Fruit fly (Drosophila melanogaster): ENCODE results near the gene sev.
"Not testable (repeated sequence)": the region's sequence is repeated elsewhere in the genome, so short reads cannot be mapped to it uniquely, and the experiment has no call there.

Gene sev

dm6 chrX:11086250-11086649 lies at the start of gene sev:
Gene sev (minus strand): TSS chrX:11086299.
- TF ChIP-seq CG8478 (optimal IDR thresholded peaks at IDR 0.05) (no peak), CTCF (optimal IDR thresholded peaks at IDR 0.05) (no peak)

DNA sequence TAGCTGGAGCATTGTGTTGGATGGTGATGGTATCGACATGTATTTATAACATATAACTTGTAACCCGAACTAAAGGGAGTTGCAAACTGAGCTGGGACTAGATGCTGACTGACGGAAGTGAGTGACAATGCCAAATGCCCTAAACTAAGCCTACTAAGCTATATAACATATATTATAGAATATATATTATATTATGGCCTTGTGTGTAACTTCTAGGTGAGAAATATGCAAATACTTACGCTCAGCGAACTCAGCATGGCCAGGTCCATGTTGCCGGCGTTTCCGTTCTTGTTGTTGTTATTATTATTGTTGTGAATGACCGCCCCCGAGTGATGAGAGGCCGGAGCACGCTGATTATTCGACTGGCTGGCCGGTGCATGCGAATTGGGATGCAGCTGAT lies 46.2 kb upstream of the sev start, which contains the start of gene CG44385:
Gene CG44385 (minus strand): TSS at position 101 of the 400 bp plus-strand sequence.
- TF ChIP-seq CG8478 (optimal IDR thresholded peaks at IDR 0.05) = no peak
- TF ChIP-seq CTCF (optimal IDR thresholded peaks at IDR 0.05) = no peak

DNA sequence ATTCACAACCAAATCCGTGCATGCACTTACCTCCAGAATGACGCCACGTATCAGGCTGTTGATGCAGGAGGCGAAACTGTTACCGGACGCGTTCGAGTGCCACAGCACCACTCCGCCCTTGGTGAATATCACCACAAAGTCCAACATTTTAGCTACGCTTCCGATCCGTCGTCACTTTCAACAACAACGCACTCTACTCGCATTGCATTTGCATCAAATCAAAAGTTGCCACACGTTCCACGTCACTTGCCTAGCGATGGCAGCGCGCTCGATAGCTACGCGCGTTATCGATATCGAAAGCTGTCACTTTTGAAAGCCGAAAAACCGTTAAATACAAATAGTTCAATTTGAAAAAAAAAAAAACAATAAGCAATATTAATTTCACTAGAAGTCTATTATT lies 42.7 kb upstream of the sev start, which contains the start of gene SrpRalpha:
Gene SrpRalpha (minus strand): TSS at position 260 of the 400 bp plus-strand sequence.
- TF ChIP-seq CG8478 (optimal IDR thresholded peaks at IDR 0.05) = no peak
- TF ChIP-seq CTCF (optimal IDR thresholded peaks at IDR 0.05) = no peak

- TF ChIP-seq CG8478 (optimal IDR thresholded peaks at IDR 0.05) (no peak), CTCF (optimal IDR thresholded peaks at IDR 0.05) (no peak)
These were observed 38.8 kb upstream of the sev start, which contains the start of gene Rpt3 for dm6 chrX:11124749-11125508. Gene Rpt3 (plus strand): TSS chrX:11125101.

DNA sequence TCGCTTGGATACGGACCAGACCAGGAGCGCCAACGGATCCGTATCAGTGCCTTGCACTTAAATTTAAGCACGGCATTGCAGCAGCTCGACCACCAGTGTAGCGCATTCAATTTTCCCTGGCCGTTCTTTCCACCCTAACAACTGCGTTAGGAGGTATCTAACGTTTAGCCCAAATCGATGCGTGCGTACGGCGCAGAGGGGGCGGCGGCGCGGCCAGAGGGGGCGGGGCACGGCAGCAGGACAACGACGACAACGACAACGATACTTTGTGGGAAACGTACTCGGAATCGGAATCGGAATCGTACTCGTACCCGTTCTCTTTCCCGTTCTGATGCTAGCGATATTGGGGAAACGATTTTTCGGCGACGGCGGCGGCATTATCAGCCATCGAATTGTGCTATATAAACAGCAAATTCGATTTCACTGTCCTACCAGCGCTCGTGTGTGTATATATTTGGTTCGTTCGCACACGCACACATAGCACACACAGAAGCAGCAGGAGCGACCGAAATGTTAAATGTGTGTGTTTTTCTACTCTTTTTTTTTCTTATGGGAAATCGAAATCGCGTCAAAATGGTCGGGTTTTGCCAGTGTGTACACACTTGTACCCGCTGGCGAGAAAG lies 38.1 kb upstream of the sev start, which contains the start of gene CG11122:
Gene CG11122 (minus strand): TSS at position 601 of the 623 bp plus-strand sequence.
- TF ChIP-seq CTCF (optimal IDR thresholded peaks at IDR 0.05) (no peak), CG8478 (optimal IDR thresholded peaks at IDR 0.05) (no peak)

- TF ChIP-seq CTCF (optimal IDR thresholded peaks at IDR 0.05) (no peak), CG8478 (optimal IDR thresholded peaks at IDR 0.05) (no peak)
These were observed 37.5 kb upstream of the sev start for dm6 chrX:11123561-11123960.

- TF ChIP-seq CTCF (optimal IDR thresholded peaks at IDR 0.05) = no peak
- no peak for TF ChIP-seq CG8478 (optimal IDR thresholded peaks at IDR 0.05)
These were observed 23.6 kb upstream of the sev start for dm6 chrX:11109670-11110069.

- TF ChIP-seq CG8478 (optimal IDR thresholded peaks at IDR 0.05) (no peak), CTCF (optimal IDR thresholded peaks at IDR 0.05) (peak; percentile 40 to 49)
These were observed 22.8 kb upstream of the sev start for dm6 chrX:11108845-11109450.

dm6 chrX:11108148-11108844 lies 22.2 kb upstream of the sev start, which contains the start of gene Hsp60A:
Gene Hsp60A (plus strand): TSS chrX:11108482.
- TF ChIP-seq CG8478 (optimal IDR thresholded peaks at IDR 0.05) (no peak), CTCF (optimal IDR thresholded peaks at IDR 0.05) (no peak)

DNA sequence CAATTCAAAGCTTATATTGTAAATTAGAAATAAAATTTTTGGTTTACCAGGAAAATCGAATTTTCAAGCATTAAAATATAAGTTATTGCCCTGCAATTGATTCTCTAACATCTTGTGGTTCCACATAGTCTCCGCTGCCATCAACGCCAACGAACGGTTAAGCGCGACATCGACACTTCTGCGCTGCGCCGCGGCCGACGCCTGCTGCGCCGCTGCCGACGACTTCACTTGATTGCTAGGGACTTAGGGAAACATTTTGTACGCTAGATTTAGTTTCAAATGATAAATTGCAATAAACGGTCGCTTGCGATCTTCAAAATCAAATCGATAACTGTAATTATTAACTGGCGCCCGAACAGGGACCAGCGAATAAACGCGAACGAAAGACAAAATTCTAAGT lies 9.9 kb upstream of the sev start, which contains the start of gene CG42249:
Gene CG42249 (plus strand): TSS at position 301 of the 400 bp plus-strand sequence.
- not testable (repeated sequence) for TF ChIP-seq CTCF, CG8478 (optimal IDR thresholded peaks at IDR 0.05)

DNA sequence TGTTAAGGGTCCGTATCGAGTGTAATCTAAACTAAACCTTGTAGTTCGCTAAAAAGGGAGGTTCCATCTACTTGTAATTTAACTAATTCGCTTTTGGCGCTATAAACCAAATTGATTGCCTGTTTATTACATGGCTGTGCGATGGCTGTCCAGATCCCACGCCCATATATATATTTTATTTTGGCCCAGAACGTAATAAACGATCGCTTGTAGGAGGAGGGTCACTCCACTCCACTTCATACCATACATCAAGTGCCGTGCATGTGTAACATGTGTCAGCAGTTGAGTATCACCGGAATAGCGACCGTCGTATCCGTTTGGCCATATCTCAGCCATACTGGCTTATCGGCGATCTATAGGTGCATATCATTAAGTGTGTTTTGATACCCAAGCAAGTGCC lies 9.2 kb upstream of the sev start:
- TF ChIP-seq CTCF (optimal IDR thresholded peaks at IDR 0.05) (no peak), CG8478 (optimal IDR thresholded peaks at IDR 0.05) (no peak)

DNA sequence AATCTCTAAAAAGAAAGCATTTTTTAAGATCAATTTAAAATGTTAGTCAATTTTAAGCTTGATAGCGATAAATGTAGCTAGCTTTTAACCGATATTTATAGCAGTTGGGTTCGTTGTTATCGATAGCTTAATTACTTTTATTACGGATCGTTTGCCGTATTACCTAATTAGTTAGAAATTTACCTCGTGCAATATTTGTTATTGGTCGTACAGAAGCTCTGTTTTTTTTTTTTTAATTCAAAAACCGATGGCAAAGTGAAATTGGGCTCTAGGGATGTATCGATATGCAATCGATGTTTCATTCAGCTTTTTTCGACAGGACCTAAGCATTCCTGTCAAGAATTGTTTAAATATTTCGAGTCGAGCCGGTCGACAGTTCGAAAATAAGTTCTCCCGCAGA lies 6.1 kb upstream of the sev start, which contains the start of gene CG2061:
Gene CG2061 (plus strand): TSS at position 292 of the 400 bp plus-strand sequence.
- TF ChIP-seq CTCF (optimal IDR thresholded peaks at IDR 0.05) = no peak

DNA sequence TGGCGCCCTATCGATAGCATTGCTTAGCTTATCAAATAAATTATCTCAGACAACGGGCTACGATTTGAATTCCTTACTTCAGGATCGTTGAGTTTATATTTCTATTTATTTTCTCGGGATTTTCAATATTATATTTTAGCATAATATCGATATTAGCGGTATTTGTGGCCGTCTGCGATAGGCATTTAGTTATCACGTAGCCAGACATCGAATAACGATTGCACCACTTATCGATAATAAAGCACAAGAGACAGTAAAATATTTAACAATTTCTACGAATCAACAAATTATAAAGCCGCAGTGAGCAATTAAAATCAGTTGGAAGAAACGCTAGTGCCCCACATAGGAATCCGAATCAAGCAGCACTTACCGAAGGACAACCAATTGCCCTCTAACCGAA lies 4.1 kb upstream of the sev start, which contains the start of gene CG2076:
Gene CG2076 (plus strand): TSS at position 50 of the 400 bp plus-strand sequence.
- TF ChIP-seq CG8478 (optimal IDR thresholded peaks at IDR 0.05) (no peak), CTCF (optimal IDR thresholded peaks at IDR 0.05) (no peak)

DNA sequence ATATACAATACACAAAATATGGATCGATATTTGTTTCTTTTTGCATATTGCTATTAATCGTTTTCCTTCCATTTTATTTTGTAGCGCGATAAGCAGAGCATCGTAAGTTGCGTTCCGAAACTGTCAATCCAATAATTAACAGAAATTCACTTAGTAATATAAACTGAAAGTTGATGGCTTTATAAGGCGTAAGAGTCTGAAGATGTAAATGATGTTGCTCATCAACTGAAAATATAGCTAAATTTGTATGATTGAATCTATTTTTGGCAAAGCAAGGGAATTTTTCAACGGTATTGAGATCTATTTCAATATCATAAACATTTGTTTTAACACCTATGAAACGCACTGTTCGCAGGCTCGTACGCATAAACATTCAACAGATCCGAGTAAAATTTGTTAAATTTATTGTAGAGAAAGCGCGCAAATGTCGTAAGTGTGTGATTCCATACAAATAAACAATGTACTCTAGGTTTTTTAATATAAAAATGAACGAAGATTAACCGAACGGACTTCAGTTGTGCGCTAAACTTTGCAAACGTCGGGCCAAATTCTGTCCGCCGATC lies 2.8 kb upstream of the sev start, which contains the start of gene Vago:
Gene Vago (plus strand): TSS at position 513 of the 563 bp plus-strand sequence.
- no peak for TF ChIP-seq CTCF (optimal IDR thresholded peaks at IDR 0.05)
- no peak for TF ChIP-seq CG8478 (optimal IDR thresholded peaks at IDR 0.05)

All from S2 (cell line).